Worm (Caenorhabditis elegans): ENCODE data around the gene B0222.1.

DNA sequence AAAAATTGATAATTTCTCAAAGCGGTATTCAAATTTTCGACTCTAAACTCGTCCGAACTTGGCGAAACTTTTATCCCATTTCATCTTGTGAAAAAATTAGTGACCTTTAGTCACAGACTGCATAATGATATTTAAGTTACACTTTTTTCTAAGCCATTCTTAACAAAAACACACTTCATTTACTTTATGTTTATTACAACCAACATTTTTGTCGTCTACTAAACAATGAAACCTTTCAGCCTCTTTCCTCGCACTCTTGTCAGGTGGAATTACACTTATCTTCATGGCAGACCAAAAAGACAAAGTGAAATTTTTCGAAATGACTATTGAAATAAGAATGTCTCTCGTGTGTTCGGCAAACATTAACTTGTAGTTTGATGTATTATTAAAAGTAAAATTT is 29.8 kb downstream of the B0222.1 start:
- TF ChIP-seq him-1 (tag; optimal IDR thresholded peaks at IDR 0.05): no peak
- no peak for TF ChIP-seq dao-5 (tag; optimal IDR thresholded peaks at IDR 0.05)
- TF ChIP-seq W03F9.2 (tag; optimal IDR thresholded peaks at IDR 0.05): no peak

Data from whole organism, L4/young adult.